Fruit fly (Drosophila melanogaster): ENCODE data around the gene Fnta.

The Fnta gene

DNA sequence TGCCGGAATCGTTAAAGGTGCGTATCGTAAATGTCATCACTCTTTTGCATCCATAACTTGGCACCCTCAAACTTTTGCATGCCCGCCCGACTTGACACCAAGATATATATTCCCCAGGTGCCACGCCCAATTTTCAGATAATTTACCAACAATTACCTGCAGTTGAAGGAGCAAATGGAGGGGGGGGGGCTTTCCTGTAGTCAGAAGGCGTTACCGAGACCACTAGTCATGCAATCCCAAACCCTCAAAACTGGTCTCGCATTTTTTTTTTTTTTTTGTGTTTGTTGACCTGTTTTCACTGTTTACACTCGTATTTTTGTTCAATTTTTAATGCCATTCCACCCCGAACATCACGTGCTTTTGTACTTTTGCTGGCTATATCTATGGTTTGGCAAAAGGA, 4.8 kb downstream of the Fnta start:
- TF ChIP-seq noc (tag; optimal IDR thresholded peaks at IDR 0.05), result no peak

DNA sequence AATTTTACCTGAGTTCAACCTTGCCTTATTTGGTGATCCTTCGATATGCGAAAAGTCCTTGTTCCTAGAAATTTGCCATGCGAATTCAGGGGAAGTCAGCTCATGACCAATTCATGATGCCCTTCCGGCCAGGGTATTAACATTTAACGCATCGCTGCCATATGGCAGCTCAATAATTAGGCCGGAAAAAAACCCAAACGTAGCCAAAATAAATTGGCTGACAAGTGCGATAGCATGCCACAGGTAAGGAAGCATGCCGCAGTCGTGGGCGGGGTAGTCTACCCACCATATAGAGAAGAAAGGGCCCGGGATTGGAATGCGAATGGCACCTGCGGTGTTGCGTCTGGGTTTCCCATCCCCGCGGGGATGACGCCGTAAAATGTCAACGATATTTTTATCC, 6.7 kb downstream of the Fnta start:
- TF ChIP-seq noc (tag; optimal IDR thresholded peaks at IDR 0.05), result no peak

DNA sequence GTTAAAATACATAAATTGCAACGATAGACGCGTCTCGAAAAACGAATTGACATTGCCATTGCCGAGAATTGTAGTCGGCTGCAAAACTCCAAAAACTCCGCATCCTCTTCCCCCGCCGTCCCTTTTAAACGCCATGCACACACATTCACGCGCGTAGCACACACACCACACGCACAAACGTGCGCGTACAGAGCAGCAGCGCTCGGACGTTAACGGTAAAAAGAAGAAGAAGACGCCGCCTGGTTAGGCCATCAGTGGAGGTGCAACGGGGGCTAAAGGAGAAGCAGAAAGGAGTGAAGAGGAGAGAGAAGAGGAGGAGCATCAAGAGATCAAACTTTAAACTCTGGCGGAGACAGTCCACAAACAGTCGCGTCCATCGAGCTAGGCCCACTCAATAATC, 8.2 kb downstream of the Fnta start:
- no peak for TF ChIP-seq noc (tag; optimal IDR thresholded peaks at IDR 0.05)

DNA sequence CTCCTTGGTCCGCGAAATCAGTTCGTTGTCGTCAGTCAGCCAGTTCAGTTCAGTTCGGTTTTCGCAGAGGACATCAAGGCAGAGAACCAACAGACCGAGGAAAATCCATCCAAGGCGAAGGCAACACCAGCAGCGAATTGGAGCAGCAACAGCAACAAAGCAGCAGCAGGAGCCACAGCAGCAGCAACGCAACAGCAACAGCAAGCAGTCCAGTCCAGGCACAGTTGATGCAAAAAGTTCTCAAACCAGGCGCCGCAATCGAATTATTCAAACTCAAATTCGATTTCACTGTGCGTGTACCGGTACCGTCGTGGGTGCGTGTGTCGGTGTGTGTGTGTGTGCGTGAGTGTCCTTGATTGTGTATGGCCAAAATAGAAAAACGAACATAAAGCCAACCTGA, 8.7 kb downstream of the Fnta start, which contains the start of gene CG15628:
Gene CG15628, plus strand, starts transcription at position 18 of the 400 bp plus-strand sequence.
- TF ChIP-seq noc (tag; optimal IDR thresholded peaks at IDR 0.05), result no peak

DNA sequence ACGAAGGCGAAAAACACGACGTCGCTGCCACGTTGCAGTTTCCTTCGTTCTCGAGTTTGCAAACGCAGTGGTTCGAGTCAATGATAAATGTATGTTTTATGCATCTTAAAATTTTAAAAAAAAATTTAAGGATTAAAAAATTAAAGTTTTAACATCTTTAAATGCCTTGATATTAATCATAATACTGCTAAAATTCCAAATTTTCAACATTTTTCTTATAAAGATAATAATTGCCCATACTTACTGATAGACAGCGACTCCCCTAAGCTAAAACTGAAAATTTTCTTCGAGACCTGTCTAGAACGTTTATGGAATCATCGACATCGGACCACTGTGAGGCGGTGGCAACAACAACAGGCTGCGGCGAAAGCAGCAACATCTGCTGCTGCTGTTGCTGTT, 9.2 kb downstream of the Fnta start:
- peak; percentile 18 for TF ChIP-seq noc (tag; optimal IDR thresholded peaks at IDR 0.05)

DNA sequence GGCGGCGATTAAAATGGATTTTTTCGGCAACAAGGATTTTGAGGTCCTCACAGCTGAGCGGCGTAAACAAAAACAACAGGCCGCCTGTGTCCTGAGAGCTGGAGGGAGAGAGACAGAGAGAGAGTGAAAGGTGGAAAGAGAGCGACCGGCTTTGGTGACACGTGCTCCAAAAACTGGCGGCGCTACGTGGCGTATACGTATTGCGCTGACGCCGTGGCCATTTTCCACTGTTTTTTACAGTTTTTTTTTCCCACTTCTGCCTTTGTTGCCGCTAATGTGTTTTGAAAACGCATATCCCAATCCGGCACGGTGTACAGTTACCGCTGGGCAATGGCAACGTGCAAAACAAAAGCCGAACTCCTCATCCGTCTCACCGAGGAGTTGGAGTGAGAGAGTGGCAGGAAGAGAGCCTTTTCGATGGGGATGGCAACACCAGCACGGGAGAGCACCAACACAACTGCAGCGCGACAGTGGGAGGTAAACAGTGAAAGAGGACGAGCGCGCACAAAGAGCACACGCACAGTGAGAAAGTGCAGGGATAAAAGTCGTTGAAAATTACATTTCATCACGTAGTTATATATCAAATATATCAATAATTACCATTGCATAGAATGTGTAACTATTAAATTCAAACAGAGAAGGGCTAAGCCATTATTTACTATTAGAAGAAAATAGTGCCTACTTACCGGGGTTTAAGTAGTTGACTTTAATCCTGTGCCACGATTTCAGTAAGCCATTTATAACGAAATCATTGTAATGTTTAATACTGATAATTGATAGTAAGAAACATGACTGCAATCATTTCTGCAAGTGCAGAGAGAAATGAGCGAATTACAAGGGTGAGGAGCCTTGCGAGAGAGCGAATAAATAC, 9.8 kb downstream of the Fnta start:
- TF ChIP-seq noc (tag; optimal IDR thresholded peaks at IDR 0.05), result no peak

DNA sequence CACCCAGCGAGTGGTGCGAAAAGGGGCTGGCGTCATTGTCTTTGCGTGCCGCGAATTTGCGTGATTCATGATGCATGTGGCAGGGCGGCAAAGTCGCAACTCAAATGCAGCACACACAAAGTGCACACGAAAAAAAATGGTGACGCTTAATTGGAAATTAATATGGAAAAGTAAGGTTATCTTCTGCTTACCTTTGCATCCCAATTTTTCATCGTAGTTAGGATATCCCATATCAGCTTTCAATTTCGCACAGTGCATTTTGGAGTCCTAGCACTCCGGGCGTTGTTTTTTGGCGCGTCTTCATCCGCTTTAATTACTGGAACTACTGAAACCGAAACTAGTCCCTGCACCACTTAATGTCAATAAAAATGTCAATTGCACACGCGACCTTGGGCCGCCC, 10.5 kb downstream of the Fnta start:
- no peak for TF ChIP-seq noc (tag; optimal IDR thresholded peaks at IDR 0.05)

DNA sequence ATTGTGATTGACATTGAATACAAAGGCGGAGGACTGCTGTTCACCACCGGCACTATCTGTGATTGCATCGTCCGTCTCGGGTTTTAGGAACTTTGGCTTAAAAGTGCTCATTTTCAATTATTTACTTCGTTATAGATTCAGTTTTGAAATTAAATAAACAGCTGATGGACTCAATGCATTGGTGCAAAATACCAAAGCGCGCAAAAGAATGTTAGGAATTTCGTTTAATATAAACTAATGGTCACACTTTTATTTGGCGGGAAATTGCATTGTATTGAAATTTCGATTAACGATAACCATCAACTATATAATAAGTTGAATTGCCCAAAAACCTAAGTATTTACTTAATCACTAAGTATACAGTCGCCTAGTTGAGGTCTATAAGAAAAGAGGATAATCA, 12.4 kb downstream of the Fnta start, which contains the start of gene CG3225:
Gene CG3225, minus strand, starts transcription at position 190 of the 400 bp plus-strand sequence.
- no peak for TF ChIP-seq noc (tag; optimal IDR thresholded peaks at IDR 0.05)

DNA sequence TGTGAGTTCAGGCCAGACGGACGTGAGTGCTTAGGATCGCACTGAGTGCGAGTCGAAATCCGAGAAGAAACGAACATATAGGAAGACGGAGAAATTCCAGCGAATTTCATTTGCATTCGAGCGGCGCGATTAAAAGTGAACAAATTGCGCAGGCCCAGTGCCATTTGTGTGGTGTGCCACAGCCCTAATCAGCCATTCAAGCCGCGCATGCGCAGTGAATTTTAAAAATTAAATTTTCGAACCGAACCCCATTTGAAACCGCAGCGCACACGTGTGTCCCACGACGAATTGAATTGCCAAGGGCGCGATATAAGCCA, 17.5 kb downstream of the Fnta start:
- no peak for TF ChIP-seq noc (tag; optimal IDR thresholded peaks at IDR 0.05)

DNA sequence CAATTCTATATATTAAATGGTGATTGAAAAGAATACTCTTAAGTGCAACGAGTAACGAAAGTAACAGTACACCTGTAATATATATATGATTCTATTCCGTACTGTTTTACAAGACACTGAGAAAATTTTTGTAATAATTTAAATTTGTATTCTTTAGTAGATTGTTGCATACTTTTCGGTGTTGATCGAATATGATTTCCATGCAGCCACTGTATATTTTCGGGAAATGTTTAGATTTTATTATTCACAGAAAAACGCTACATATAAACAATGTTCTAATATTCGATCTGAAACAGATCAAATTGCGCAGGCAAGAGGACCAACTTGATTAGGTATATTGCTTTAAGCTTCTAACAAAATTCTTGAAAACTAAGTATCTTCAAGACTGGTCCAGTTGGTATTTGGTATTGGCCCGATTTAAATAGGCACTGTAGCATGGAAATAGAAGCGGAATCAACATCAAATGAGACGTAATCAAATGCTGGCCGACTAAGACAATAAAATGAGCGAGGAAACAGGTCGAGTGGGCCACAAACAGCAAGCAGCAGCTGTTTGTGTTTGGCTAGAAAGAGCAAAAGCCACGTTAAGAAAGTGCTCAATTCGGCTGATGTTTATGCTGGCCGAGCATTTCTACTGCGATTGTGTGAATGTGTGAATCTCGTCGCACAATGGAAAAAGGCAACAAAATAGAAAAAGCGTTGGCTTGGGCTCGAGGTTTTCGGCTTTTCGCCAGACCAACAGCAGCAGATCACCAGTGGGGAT, 18.1 kb downstream of the Fnta start, which contains the start of gene CG15629:
Gene CG15629, plus strand, starts transcription at position 749 of the 762 bp plus-strand sequence.
- TF ChIP-seq noc (tag; optimal IDR thresholded peaks at IDR 0.05), result no peak

DNA sequence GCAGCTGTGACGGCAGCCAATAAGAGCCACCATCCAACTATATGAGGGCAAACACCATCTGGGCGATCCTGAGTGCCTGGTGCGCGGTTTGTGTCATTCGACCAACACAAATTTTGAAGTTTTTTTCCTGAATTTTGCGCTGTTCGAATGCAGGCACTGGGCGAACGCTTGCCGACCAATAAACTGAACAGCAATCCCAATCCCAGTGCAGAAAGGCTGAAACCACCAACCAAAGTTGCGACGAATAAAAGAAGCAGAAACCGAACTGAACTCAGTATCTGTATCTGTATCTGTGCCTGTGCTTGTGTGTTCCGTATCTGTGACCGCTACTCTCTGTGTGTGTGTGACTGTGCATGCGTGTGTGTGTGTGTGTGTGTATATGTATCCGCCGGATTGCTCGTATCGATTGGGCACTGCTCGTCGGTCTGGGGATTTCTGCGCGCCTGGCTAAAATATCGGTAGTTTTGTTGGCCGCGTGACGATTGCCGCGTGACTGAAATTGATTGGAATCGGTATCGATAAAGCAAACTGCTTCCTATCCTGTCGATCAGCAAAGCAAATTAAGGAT, 18.9 kb downstream of the Fnta start:
- peak; percentile 23 for TF ChIP-seq noc (tag; optimal IDR thresholded peaks at IDR 0.05)

DNA sequence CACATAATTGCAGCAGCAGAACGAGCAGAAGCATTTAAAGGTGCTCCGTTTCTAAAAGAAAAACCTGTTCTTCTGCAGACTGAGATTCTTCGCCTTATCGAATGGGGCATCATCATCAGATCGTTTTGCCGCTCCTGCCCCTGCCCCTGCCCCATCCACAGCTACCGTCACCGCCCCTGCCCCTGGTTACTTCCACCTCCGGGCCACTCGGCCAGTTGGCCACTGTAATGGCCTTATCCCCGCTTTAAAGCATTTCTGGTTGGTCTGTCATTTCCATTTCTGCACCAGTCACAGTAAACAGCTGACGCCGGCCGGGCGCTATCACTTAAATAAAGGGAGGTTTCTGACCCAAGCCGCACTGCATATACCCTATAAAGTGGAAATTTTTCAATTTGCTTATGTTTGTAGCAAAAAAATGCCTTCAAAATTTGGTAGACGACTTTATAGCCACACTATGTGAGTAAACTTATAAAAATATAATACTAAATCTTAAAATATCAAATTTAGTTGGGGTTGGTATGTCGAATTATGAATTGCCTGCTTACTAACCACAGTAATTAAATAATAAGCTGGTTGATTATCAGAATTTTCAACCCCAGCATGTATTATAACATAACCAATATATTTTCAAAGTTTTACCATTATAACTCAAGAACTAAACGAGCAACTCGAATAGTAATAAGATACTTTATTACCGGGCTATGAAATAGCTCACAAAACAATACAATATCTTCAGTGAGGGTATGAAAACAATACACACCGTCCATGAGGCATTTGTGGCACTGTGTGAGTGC, 19.6 kb downstream of the Fnta start:
- TF ChIP-seq noc (tag; optimal IDR thresholded peaks at IDR 0.05), result peak; percentile 78

DNA sequence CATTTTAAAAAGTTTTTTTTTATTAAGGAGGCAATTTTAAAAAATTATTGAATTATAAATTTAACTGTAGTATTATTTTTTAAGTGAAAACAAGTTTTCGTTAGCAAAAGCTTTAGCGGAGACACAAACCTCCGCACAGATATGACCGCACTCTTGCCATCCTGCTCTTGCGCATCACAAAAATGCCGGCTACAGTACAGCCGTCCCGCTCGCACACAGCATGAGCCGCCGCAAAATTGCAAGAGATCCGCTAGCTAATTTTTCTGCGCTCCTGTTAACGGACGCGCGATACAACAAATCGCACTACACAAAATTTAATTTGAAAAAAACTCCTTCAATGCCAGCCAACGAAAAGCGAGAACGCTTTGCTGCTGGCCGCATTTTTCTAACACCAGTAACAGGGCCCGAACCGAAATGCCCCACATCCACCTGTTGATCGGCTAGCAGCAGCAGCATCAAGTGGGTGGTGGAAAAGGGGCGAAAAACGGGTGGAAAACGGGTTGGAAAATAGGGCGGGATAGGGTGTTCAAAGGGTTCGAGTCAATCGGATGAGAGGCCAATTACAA, 20.4 kb downstream of the Fnta start:
- TF ChIP-seq noc (tag; optimal IDR thresholded peaks at IDR 0.05), result no peak

DNA sequence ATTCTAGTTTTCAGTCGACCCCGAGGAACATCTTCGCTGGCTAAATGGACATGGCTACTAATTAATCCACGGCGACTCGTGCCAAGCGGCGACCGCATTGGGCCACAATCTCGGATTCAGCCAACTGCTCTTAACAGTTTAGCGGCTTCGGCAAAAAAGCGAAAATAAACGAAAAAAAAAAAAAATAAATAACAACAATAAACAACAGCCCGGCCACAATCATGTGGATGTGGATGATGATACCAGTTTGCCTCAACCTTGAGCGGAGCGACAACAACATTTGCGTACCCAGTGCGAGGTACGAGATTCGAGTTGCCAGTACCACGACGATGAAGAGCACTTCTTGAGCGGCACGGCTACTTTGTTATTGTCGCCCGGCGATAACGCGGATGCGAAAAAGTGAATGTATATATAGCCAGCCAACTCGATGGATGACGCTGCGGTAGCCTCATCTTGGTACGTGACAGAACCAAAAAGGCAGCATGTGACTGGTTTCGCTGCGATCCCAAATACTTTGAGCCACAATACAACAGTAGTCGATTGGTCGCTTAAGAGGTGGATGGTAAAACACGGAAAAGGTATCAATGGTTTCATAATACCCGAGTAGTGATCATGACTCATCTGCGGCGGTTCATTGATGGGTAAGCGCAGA, 22.4 kb downstream of the Fnta start:
- TF ChIP-seq noc (tag; optimal IDR thresholded peaks at IDR 0.05), result no peak

DNA sequence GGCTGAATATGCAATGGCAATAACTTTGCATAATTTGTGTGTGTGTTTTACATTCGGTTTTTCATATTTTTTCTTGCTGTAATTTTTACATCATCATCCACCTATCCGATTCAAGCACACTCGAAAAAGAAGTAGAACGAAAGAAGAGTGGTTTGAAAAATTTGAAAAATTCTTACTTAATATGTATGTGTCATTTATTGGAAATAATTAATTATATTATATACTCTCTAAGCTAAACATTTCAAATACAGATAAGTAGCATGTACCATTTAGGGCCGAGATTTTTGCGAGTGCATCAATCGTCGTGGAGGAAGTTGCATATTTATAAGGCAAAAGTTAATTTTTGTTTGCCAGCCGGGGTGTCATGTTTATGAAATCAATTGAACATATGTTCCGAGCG, 24.4 kb downstream of the Fnta start:
- no peak for TF ChIP-seq noc (tag; optimal IDR thresholded peaks at IDR 0.05)

Measured in whole organism, larva.